Worm (Caenorhabditis elegans) whole organism, L1 larva: ENCODE results near the gene cex-1.

Experiments
- C16A3.4 ChIP-seq: fragments of 150-350 bp; optimal IDR thresholded peaks from 2 replicates; lab custom pipeline; 2014; ENCODE audit warnings: missing biosample characterization, missing genetic modification characterization
- F16B12.6 ChIP-seq: fragments of 150-350 bp; optimal IDR thresholded peaks from 2 replicates; lab custom pipeline; 2014; ENCODE audit warnings: missing biosample characterization, missing genetic modification characterization
- alr-1 ChIP-seq: fragments of 200-800 bp; sonication (Bioruptor generic); optimal IDR thresholded peaks from 2 replicates; lab custom pipeline; 2018; ENCODE audit warnings: borderline replicate concordance, mild to moderate bottlenecking, missing genetic modification characterization, missing compliant biosample characterization
- aly-2 ChIP-seq: fragments of 150-350 bp; optimal IDR thresholded peaks from 2 replicates; lab custom pipeline; 2014; ENCODE audit warnings: missing biosample characterization, missing genetic modification characterization
- ama-1 ChIP-seq: fragments of 150-350 bp; optimal IDR thresholded peaks from 2 replicates; lab custom pipeline; 2014
- blmp-1 ChIP-seq: fragments of 150-350 bp; optimal IDR thresholded peaks from 2 replicates; lab custom pipeline; 2014; ENCODE audit warnings: missing biosample characterization, missing genetic modification characterization
- ceh-63 ChIP-seq: fragments of 200-800 bp; sonication (Bioruptor generic); optimal IDR thresholded peaks from 2 replicates; lab custom pipeline; 2018; ENCODE audit warnings: mild to moderate bottlenecking, missing genetic modification characterization, missing compliant biosample characterization
- dpl-1 ChIP-seq, 3 experiments: fragments of 150-350 bp in 2 of 3; sonication (generic microtip) in 1 of 3; optimal IDR thresholded peaks; 2 replicates each; lab custom pipeline; 2014 to 2017; ENCODE audit warnings: missing biosample characterization in 3 of 3, missing genetic modification characterization in 3 of 3, missing genetic modification reagents in 3 of 3
- efl-1 ChIP-seq, 4 experiments: fragments of 150-350 bp; optimal IDR thresholded peaks in 3 of 4; peaks in 1 of 4; 1 replicate in 1 of 4; 2 replicates in 3 of 4; lab custom pipeline; 2014; ENCODE audit warnings: missing biosample characterization in 2 of 4, missing genetic modification characterization in 2 of 4, missing genetic modification reagents in 2 of 4
- egl-27 ChIP-seq, 2 experiments: fragments of 150-350 bp in 1 of 2; sonication (generic microtip); optimal IDR thresholded peaks; 3 replicates each; lab custom pipeline; 2017 to 2018; ENCODE audit warnings: missing biosample characterization in 2 of 2, missing genetic modification characterization in 2 of 2, missing genetic modification reagents in 2 of 2
- elt-2 ChIP-seq: sonication (generic microtip); optimal IDR thresholded peaks from 2 replicates; lab custom pipeline; 2016; ENCODE audit warnings: missing genetic modification characterization, mild to moderate bottlenecking, inconsistent platforms, missing compliant biosample characterization, missing genetic modification reagents
- elt-3 ChIP-seq, 6 experiments: fragments of 150-350 bp in 1 of 6; sonication (generic microtip); optimal IDR thresholded peaks; 2 replicates each; lab custom pipeline; 2017 to 2018; ENCODE audit warnings: missing biosample characterization in 6 of 6, missing genetic modification characterization in 6 of 6, inconsistent platforms in 1 of 6
- ets-5 ChIP-seq: fragments of 200-800 bp; sonication (Bioruptor generic); IDR thresholded peaks from 2 replicates; pipeline ENCODE4 v1.3.6; 2022; ENCODE audit warnings: missing genetic modification characterization, missing compliant biosample characterization
- fkh-8 ChIP-seq: sonication (generic microtip); optimal IDR thresholded peaks from 2 replicates; lab custom pipeline; 2016; ENCODE audit warnings: mild to moderate bottlenecking, missing genetic modification characterization, missing compliant biosample characterization
- fos-1 ChIP-seq: fragments of 150-350 bp; optimal IDR thresholded peaks from 2 replicates; lab custom pipeline; 2014; ENCODE audit warnings: missing biosample characterization, missing genetic modification characterization
- hlh-17 ChIP-seq: fragments of 200-800 bp; sonication (Bioruptor generic); optimal IDR thresholded peaks from 2 replicates; lab custom pipeline; 2018; ENCODE audit warnings: missing genetic modification characterization, mild to moderate bottlenecking, missing compliant biosample characterization, moderate library complexity, borderline replicate concordance
- hpl-2 ChIP-seq: fragments of 150-350 bp; optimal IDR thresholded peaks from 2 replicates; lab custom pipeline; 2014; ENCODE audit warnings: missing biosample characterization, missing genetic modification reagents, missing genetic modification characterization
- jun-1 ChIP-seq: fragments of 150-350 bp; optimal IDR thresholded peaks from 2 replicates; lab custom pipeline; 2014; ENCODE audit warnings: missing biosample characterization, missing genetic modification reagents, missing genetic modification characterization
- lin-14 ChIP-seq: fragments of 200-800 bp; sonication (Bioruptor generic); optimal IDR thresholded peaks from 2 replicates; lab custom pipeline; 2018; ENCODE audit warnings: mild to moderate bottlenecking, missing genetic modification characterization, moderate library complexity, missing compliant biosample characterization
- lin-15B ChIP-seq: fragments of 150-350 bp; sonication (generic microtip); optimal IDR thresholded peaks from 3 replicates; lab custom pipeline; 2014; ENCODE audit warnings: missing biosample characterization, missing genetic modification characterization
- lin-35 ChIP-seq, 2 experiments: fragments of 150-350 bp; optimal IDR thresholded peaks; 2 replicates each; lab custom pipeline; 2014; ENCODE audit warnings: missing biosample characterization in 2 of 2, missing genetic modification characterization in 2 of 2, missing genetic modification reagents in 2 of 2
- lin-39 ChIP-seq: fragments of 150-350 bp; optimal IDR thresholded peaks from 2 replicates; lab custom pipeline; 2014; ENCODE audit warnings: missing biosample characterization, missing genetic modification reagents, missing genetic modification characterization
- lsy-2 ChIP-seq, 2 experiments: fragments of 150-350 bp; optimal IDR thresholded peaks; 2 replicates each; lab custom pipeline; 2014; ENCODE audit warnings: missing biosample characterization in 2 of 2, missing genetic modification characterization in 2 of 2
- mab-9 ChIP-seq: fragments of 200-800 bp; sonication (Bioruptor generic); IDR thresholded peaks from 2 replicates; pipeline ENCODE4 v1.3.6; 2022; ENCODE audit warnings: missing genetic modification reagents, missing genetic modification characterization, missing compliant biosample characterization
- mdl-1 ChIP-seq, 2 experiments: fragments of 150-350 bp; optimal IDR thresholded peaks; 2 replicates each; lab custom pipeline; 2014 to 2017; ENCODE audit warnings: missing biosample characterization in 2 of 2, missing genetic modification characterization in 2 of 2, inconsistent platforms in 1 of 2
- mep-1 ChIP-seq: fragments of 150-350 bp; optimal IDR thresholded peaks from 2 replicates; lab custom pipeline; 2014; ENCODE audit warnings: missing biosample characterization, missing genetic modification characterization
- nhr-12 ChIP-seq: sonication (generic microtip); optimal IDR thresholded peaks from 2 replicates; lab custom pipeline; 2017; ENCODE audit warnings: missing biosample characterization, missing genetic modification characterization
- nhr-20 ChIP-seq: sonication (generic microtip); optimal IDR thresholded peaks from 2 replicates; lab custom pipeline; 2016; ENCODE audit warnings: mild to moderate bottlenecking, missing genetic modification characterization, missing compliant biosample characterization
- nhr-71 ChIP-seq: sonication (generic microtip); optimal IDR thresholded peaks from 2 replicates; lab custom pipeline; 2016; ENCODE audit warnings: mild to moderate bottlenecking, missing genetic modification characterization, moderate library complexity, missing compliant biosample characterization
- nhr-84 ChIP-seq: sonication (generic microtip); optimal IDR thresholded peaks from 2 replicates; lab custom pipeline; 2017; ENCODE audit warnings: missing biosample characterization, missing genetic modification characterization
- nhr-85 ChIP-seq: sonication (generic microtip); peaks from one replicate; lab custom pipeline; 2016; ENCODE audit warnings: missing genetic modification characterization, inconsistent platforms, missing compliant biosample characterization
- pag-3 ChIP-seq: sonication (generic microtip); optimal IDR thresholded peaks from 2 replicates; lab custom pipeline; 2017; ENCODE audit warnings: missing genetic modification characterization, mild to moderate bottlenecking, missing compliant biosample characterization, antibody characterized with exemption, borderline replicate concordance; ENCODE audit not compliant: insufficient read depth
- swsn-7 ChIP-seq: sonication (generic microtip); optimal IDR thresholded peaks from 2 replicates; lab custom pipeline; 2016; ENCODE audit warnings: missing genetic modification characterization, missing compliant biosample characterization
- tbx-2 ChIP-seq: sonication (generic microtip); optimal IDR thresholded peaks from 2 replicates; lab custom pipeline; 2016; ENCODE audit warnings: missing genetic modification characterization, missing compliant biosample characterization
- tlp-1 ChIP-seq: fragments of 150-350 bp; optimal IDR thresholded peaks from 2 replicates; lab custom pipeline; 2014; ENCODE audit warnings: missing biosample characterization, missing genetic modification characterization
- unc-86 ChIP-seq: sonication (generic microtip); optimal IDR thresholded peaks from 2 replicates; lab custom pipeline; 2016; ENCODE audit warnings: missing genetic modification characterization, missing compliant biosample characterization
- vab-15 ChIP-seq: sonication (generic microtip); optimal IDR thresholded peaks from 2 replicates; lab custom pipeline; 2017; ENCODE audit warnings: missing genotype, mild to moderate bottlenecking, missing genetic modification characterization, missing compliant biosample characterization
- zag-1 ChIP-seq: fragments of 150-350 bp; optimal IDR thresholded peaks from 2 replicates; lab custom pipeline; 2014; ENCODE audit warnings: missing biosample characterization, missing genetic modification characterization
- ztf-11 ChIP-seq, 2 experiments: sonication (generic microtip); optimal IDR thresholded peaks; 2 replicates each; lab custom pipeline; 2016 to 2017; ENCODE audit warnings: missing genetic modification characterization in 2 of 2, missing biosample characterization in 1 of 2, missing compliant biosample characterization in 1 of 2
- ztf-4 ChIP-seq: fragments of 150-350 bp; optimal IDR thresholded peaks from 2 replicates; lab custom pipeline; 2014; ENCODE audit warnings: missing biosample characterization, missing genetic modification characterization

The cex-1 gene

ce11 chrII:5418317-5418716 lies 29.2 kb upstream of the cex-1 start:
- TF ChIP-seq lin-35 (GFP tag; optimal IDR thresholded peaks at IDR 0.05; lab: Kevin White, UChicago) (no peak), swsn-7 (tag; lab: Kevin White, UChicago) (no peak), blmp-1 (tag; lab: Kevin White, UChicago) (no peak), egl-27 (tag; optimal IDR thresholded peaks at IDR 0.05; lab: Kevin White, UChicago) (no peak), nhr-85 (tag; lab: Kevin White, UChicago) (no peak), elt-2 (tag; lab: Kevin White, UChicago) (no peak), fkh-8 (tag; lab: Kevin White, UChicago) (no peak), mdl-1 (tag; optimal IDR thresholded peaks at IDR 0.05; lab: Kevin White, UChicago) (no peak), ztf-4 (tag; lab: Kevin White, UChicago) (no peak), zag-1 (tag; lab: Kevin White, UChicago) (no peak), ceh-63 (GFP tag; lab: Kevin White, UChicago) (no peak), lsy-2 (tag; optimal IDR thresholded peaks at IDR 0.05; lab: Kevin White, UChicago) (no peak), nhr-84 (tag; lab: Kevin White, UChicago) (no peak), ama-1 (lab: Kevin White, UChicago) (no peak), tlp-1 (tag; lab: Kevin White, UChicago) (no peak), lin-39 (tag; lab: Kevin White, UChicago) (no peak), jun-1 (tag; lab: Kevin White, UChicago) (no peak)
- TF ChIP-seq, all 84 proteins: peak for 0

ce11 chrII:5418929-5419328 lies 28.6 kb upstream of the cex-1 start, which contains the start of gene EEED8.15:
Gene EEED8.15 (plus strand): TSS chrII:5419229.
- TF ChIP-seq ets-5 (no peak), ztf-11 (tag; optimal IDR thresholded peaks at IDR 0.05; lab: Kevin White, UChicago) (no peak), egl-27 (tag; optimal IDR thresholded peaks at IDR 0.05; lab: Kevin White, UChicago) (no peak), ceh-63 (GFP tag; lab: Kevin White, UChicago) (no peak), hlh-17 (GFP tag; lab: Kevin White, UChicago) (no peak), zag-1 (tag; lab: Kevin White, UChicago) (no peak), nhr-20 (tag; lab: Kevin White, UChicago) (no peak), dpl-1 (GFP tag; optimal IDR thresholded peaks at IDR 0.05; lab: Kevin White, UChicago) (no peak), tbx-2 (tag; lab: Kevin White, UChicago) (no peak), ama-1 (lab: Kevin White, UChicago) (no peak), nhr-85 (tag; lab: Kevin White, UChicago) (no peak), lin-35 (GFP tag; optimal IDR thresholded peaks at IDR 0.05; lab: Kevin White, UChicago) (no peak), hpl-2 (GFP tag; lab: Kevin White, UChicago) (no peak), nhr-71 (tag; lab: Kevin White, UChicago) (no peak), mab-9 (GFP tag; lab: Robert Waterston, UW) (no peak), fos-1 (no peak), unc-86 (tag; lab: Kevin White, UChicago) (no peak), aly-2 (tag; lab: Kevin White, UChicago) (no peak), elt-3 (tag; optimal IDR thresholded peaks at IDR 0.05; lab: Kevin White, UChicago) (no peak), pag-3 (tag; lab: Kevin White, UChicago) (no peak)

ce11 chrII:5420947-5421614 lies 26.4 kb upstream of the cex-1 start, which contains the start of gene tofu-6:
Gene tofu-6 (plus strand): TSS chrII:5421248.
- TF ChIP-seq alr-1 (tag; lab: Kevin White, UChicago), result no peak
- TF ChIP-seq lin-15B (tag; lab: Kevin White, UChicago), result peak; percentile 10
- peak; percentile 55 to 80 (median 62) for TF ChIP-seq dpl-1 (GFP tag; optimal IDR thresholded peaks at IDR 0.05; lab: Kevin White, UChicago)
- peak; percentile 25 to 85 for TF ChIP-seq lin-35 (GFP tag; optimal IDR thresholded peaks at IDR 0.05; lab: Kevin White, UChicago)
- peak; percentile 16 for TF ChIP-seq F16B12.6 (tag; lab: Kevin White, UChicago)
- TF ChIP-seq blmp-1 (tag; lab: Kevin White, UChicago), result peak; percentile 30
- no peak for TF ChIP-seq mab-9 (GFP tag; lab: Robert Waterston, UW)
- peak; percentile 69 to 73 for TF ChIP-seq efl-1 (optimal IDR thresholded peaks at IDR 0.05; lab: Kevin White, UChicago)
- TF ChIP-seq efl-1 (GFP tag; optimal IDR thresholded peaks at IDR 0.05 in 1 of 2; lab: Kevin White, UChicago), result peak; percentile 71 to 95
- TF ChIP-seq nhr-12 (tag; lab: Kevin White, UChicago), result no peak
- TF ChIP-seq lsy-2 (tag; optimal IDR thresholded peaks at IDR 0.05; lab: Kevin White, UChicago), result peak; percentile 64 to 95
- TF ChIP-seq lin-14 (GFP tag; lab: Kevin White, UChicago), result no peak
- TF ChIP-seq mep-1 (tag; lab: Kevin White, UChicago), result peak; percentile 43
- peak; percentile 11 for TF ChIP-seq C16A3.4
- TF ChIP-seq vab-15 (tag; lab: Kevin White, UChicago), result no peak
